Fruit fly (Drosophila melanogaster) whole organism, adult: ENCODE data around the gene CG7656.
A peak's percentile ranks its signal among the peaks of the same experiment; 100 is the strongest.

Experiments
- CG11617 ChIP-seq: fragments of 200-800 bp; sonication (Bioruptor generic); optimal IDR thresholded peaks from 2 replicates; lab custom pipeline; 2017; ENCODE audit warnings: mild to moderate bottlenecking, missing biosample characterization, missing genetic modification reagents, missing genetic modification characterization
- CG12768 ChIP-seq: fragments of 200-800 bp; sonication (Bioruptor generic); optimal IDR thresholded peaks from 2 replicates; lab custom pipeline; 2017; ENCODE audit warnings: missing biosample characterization, missing genetic modification characterization, mild to moderate bottlenecking, moderate library complexity, missing genetic modification reagents
- CG14711 ChIP-seq: fragments of 200-800 bp; sonication (Bioruptor generic); optimal IDR thresholded peaks from 2 replicates; lab custom pipeline; 2018; ENCODE audit warnings: missing biosample characterization, mild to moderate bottlenecking, missing genetic modification characterization, moderate library complexity
- CG1620 ChIP-seq: fragments of 200-800 bp; sonication (Bioruptor generic); optimal IDR thresholded peaks from 2 replicates; lab custom pipeline; 2016; ENCODE audit warnings: missing biosample characterization, missing genetic modification characterization
- CG33017 ChIP-seq: fragments of 200-800 bp; sonication (Bioruptor generic); optimal IDR thresholded peaks from 2 replicates; lab custom pipeline; 2018; ENCODE audit warnings: missing biosample characterization, mild to moderate bottlenecking, missing genetic modification characterization, moderate library complexity
- CG5204 ChIP-seq: fragments of 200-800 bp; sonication (Bioruptor generic); optimal IDR thresholded peaks from 2 replicates; lab custom pipeline; 2016; ENCODE audit warnings: missing biosample characterization, missing genetic modification characterization
- CG7045 ChIP-seq: fragments of 200-800 bp; sonication (Bioruptor generic); optimal IDR thresholded peaks from 2 replicates; lab custom pipeline; 2017; ENCODE audit warnings: missing biosample characterization, mild to moderate bottlenecking, missing genetic modification characterization
- CG7101 ChIP-seq: fragments of 200-800 bp; sonication (Bioruptor generic); optimal IDR thresholded peaks from 2 replicates; lab custom pipeline; 2018; ENCODE audit warnings: missing biosample characterization, mild to moderate bottlenecking, missing genetic modification characterization, moderate library complexity
- Clk ChIP-seq: fragments of 200-800 bp; sonication (Bioruptor generic); optimal IDR thresholded peaks from 2 replicates; lab custom pipeline; 2017; ENCODE audit warnings: missing biosample characterization, missing genetic modification characterization
- Crg-1 ChIP-seq: fragments of 200-800 bp; sonication (Bioruptor generic); optimal IDR thresholded peaks from 2 replicates; lab custom pipeline; 2016; ENCODE audit warnings: missing biosample characterization, missing genetic modification characterization
- Hr96 ChIP-seq: fragments of 200-800 bp; sonication (Bioruptor generic); optimal IDR thresholded peaks from 2 replicates; lab custom pipeline; 2016; ENCODE audit warnings: missing biosample characterization, missing genetic modification characterization
- Mnt ChIP-seq: fragments of 200-800 bp; sonication (Bioruptor generic); optimal IDR thresholded peaks from 2 replicates; lab custom pipeline; 2016; ENCODE audit warnings: missing biosample characterization, mild to moderate bottlenecking, missing genetic modification characterization
- bab1 ChIP-seq: fragments of 200-800 bp; sonication (Bioruptor generic); optimal IDR thresholded peaks from 3 replicates; lab custom pipeline; 2019; ENCODE audit warnings: missing biosample characterization, mild to moderate bottlenecking, missing genetic modification characterization, moderate library complexity
- cic ChIP-seq: fragments of 200-800 bp; sonication (Bioruptor generic); optimal IDR thresholded peaks from 2 replicates; lab custom pipeline; 2017; ENCODE audit warnings: missing biosample characterization, mild to moderate bottlenecking, missing genetic modification characterization, moderate library complexity
- cnc ChIP-seq, 2 experiments: fragments of >200 bp; optimal IDR thresholded peaks; 2 replicates each; lab custom pipeline; 2017
- kay ChIP-seq: fragments of 200-800 bp; sonication (Bioruptor generic); peaks from one replicate; lab custom pipeline; 2016; ENCODE audit warnings: missing biosample characterization, missing genetic modification characterization, borderline replicate concordance
- ovo ChIP-seq: fragments of 200-800 bp; sonication (Bioruptor generic); optimal IDR thresholded peaks from 2 replicates; lab custom pipeline; 2016; ENCODE audit warnings: missing biosample characterization, missing genetic modification characterization
- pad ChIP-seq: fragments of 200-800 bp; sonication (Bioruptor generic); optimal IDR thresholded peaks from 3 replicates; lab custom pipeline; 2017; ENCODE audit warnings: missing biosample characterization, missing genetic modification characterization, mild to moderate bottlenecking, moderate library complexity, missing genetic modification reagents
- tj ChIP-seq: fragments of 200-800 bp; sonication (Bioruptor generic); optimal IDR thresholded peaks from 3 replicates; lab custom pipeline; 2017; ENCODE audit warnings: missing biosample characterization, mild to moderate bottlenecking, missing genetic modification characterization, moderate library complexity
- toe ChIP-seq: fragments of 200-800 bp; sonication (Bioruptor generic); optimal IDR thresholded peaks from 2 replicates; lab custom pipeline; 2016; ENCODE audit warnings: missing biosample characterization, missing genetic modification characterization

The CG7656 gene

dm6 chr3L:15616900-15617299 lies 28.9 kb upstream of the CG7656 start:
- TF ChIP-seq CG7045 (GFP tag; lab: Kevin White, UChicago) (no peak), pad (GFP tag; lab: Kevin White, UChicago) (no peak), cnc (optimal IDR thresholded peaks at IDR 0.05; lab: Kevin White, UChicago) (no peak), ovo (GFP tag; lab: Kevin White, UChicago) (no peak), CG1620 (no peak), CG33017 (tag; lab: Kevin White, UChicago) (no peak), CG11617 (GFP tag; lab: Kevin White, UChicago) (no peak), tj (GFP tag; lab: Kevin White, UChicago) (no peak), Crg-1 (GFP tag; lab: Kevin White, UChicago) (no peak), Clk (no peak), bab1 (no peak), kay (no peak), CG5204 (no peak), CG7101 (tag; lab: Kevin White, UChicago) (no peak), CG12768 (GFP tag; lab: Kevin White, UChicago) (no peak), toe (GFP tag; lab: Kevin White, UChicago) (no peak), cic (no peak)

DNA sequence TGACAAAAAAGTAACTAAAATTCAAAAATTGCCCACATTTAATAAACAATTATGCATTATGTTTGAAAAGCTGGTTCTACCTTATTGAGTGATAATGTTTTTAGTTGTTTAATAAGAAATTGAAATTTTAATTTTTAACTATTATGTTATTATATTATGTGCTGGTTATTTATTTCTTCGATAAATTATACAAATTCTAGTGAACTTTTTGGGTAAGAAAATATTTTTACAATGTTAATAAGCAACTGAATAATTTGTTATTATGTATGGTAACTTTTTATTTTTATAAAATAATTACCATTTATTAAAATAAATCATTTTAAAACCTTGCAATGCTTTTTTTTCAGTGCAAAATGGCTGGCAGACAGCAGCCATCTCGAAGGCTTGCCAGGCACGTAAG lies 28.5 kb upstream of the CG7656 start:
- TF ChIP-seq kay, result no peak
- TF ChIP-seq cnc (optimal IDR thresholded peaks at IDR 0.05; lab: Kevin White, UChicago), result no peak
- no peak for TF ChIP-seq CG1620
- TF ChIP-seq bab1, result no peak

DNA sequence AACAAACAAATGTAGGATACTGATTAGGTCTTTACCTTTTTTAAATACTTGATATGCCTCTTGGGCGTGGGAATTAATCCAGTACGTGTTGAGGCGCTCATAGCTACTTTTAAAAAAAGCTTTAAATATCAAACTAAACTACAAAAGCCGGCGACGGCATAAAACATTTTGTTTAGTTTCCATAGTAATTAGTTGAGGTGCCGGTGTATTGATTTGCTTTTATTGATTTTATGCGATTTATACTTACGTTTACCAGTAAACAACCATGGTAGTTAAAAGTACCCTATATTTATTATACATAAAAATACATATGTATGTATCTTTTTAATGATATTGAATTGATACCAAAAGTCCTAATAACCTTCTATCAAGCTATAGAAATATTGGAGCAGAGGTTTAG lies 24.8 kb upstream of the CG7656 start, which contains the start of gene CG13449:
Gene CG13449 (minus strand): TSS at position 101 of the 400 bp plus-strand sequence.
- TF ChIP-seq cnc (optimal IDR thresholded peaks at IDR 0.05; lab: Kevin White, UChicago), result no peak
- TF ChIP-seq Crg-1 (GFP tag; lab: Kevin White, UChicago), result no peak
- TF ChIP-seq CG14711 (tag; lab: Kevin White, UChicago), result no peak
- no peak for TF ChIP-seq kay
- TF ChIP-seq CG11617 (GFP tag; lab: Kevin White, UChicago), result no peak
- no peak for TF ChIP-seq toe (GFP tag; lab: Kevin White, UChicago)
- TF ChIP-seq cic, result no peak
- TF ChIP-seq CG12768 (GFP tag; lab: Kevin White, UChicago), result no peak
- no peak for TF ChIP-seq Hr96 (GFP tag; lab: Kevin White, UChicago)

DNA sequence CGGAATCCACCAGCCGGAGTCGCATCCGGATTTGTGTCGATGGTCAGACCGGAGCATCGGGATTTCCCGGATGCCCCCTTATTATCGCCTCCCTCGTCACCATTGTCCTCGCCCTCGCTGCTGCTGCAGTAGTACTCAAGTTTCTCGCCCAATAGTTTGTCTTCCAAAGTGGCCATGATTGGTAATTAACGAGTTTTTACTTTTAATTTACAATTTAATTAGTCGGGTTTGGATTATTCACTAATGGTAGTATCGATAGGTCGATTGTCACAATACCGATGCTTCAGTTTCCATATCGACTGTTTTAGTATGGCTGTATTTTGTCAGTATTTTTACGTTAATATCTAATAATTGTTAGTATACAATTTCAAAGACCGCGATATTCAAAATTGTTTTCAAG lies 22.1 kb upstream of the CG7656 start, which contains the start of gene CG7650:
Gene CG7650 (minus strand): TSS at position 278 of the 400 bp plus-strand sequence.
- TF ChIP-seq Clk, result no peak
- TF ChIP-seq bab1, result peak; percentile 59

DNA sequence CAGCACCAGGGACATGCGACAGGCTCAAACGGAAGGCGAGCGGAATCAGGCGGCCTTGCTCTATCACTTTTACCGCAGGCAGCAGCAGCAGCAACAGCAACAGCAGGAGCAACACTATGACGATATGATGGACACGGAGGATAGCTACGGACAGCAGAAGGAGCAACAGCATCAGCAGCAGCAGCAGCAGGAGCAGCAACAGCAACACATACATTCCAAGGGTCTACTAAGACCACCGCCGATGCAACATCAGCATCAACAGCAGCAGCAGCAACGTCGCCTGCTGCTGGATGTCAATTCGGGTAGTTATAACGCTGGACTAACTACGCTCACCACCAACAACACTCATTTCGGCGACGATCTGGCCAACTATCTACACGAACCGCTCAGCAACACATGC lies 17.0 kb upstream of the CG7656 start:
- no peak for TF ChIP-seq bab1
- TF ChIP-seq Hr96 (GFP tag; lab: Kevin White, UChicago), result no peak
- no peak for TF ChIP-seq toe (GFP tag; lab: Kevin White, UChicago)
- TF ChIP-seq CG12768 (GFP tag; lab: Kevin White, UChicago), result no peak
- TF ChIP-seq Crg-1 (GFP tag; lab: Kevin White, UChicago), result no peak
- TF ChIP-seq ovo (GFP tag; lab: Kevin White, UChicago), result no peak
- TF ChIP-seq kay, result no peak
- no peak for TF ChIP-seq Clk
- TF ChIP-seq CG7045 (GFP tag; lab: Kevin White, UChicago), result no peak
- TF ChIP-seq CG33017 (tag; lab: Kevin White, UChicago), result no peak
- TF ChIP-seq CG11617 (GFP tag; lab: Kevin White, UChicago), result no peak
- TF ChIP-seq CG1620, result no peak

DNA sequence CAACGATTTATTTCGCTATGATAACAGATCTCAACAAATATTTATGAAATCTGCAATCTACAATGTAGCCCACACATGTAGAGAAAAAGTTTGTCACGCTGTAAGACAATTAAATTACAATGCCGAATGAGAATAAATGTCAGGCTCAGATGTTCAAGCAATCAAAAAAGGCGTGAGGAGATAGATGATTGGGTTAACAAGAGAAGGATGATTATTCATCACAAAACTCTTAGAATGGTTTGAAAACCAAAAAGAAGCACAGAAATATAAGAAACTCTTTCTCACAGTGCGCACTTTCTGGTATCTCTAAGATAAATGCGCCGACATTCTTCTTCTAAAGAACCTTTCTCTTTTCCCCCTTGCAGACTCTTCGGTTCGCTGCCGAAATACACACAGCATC lies 12.1 kb upstream of the CG7656 start:
- TF ChIP-seq Clk (no peak), CG11617 (GFP tag; lab: Kevin White, UChicago) (no peak), kay (peak; percentile 31)

DNA sequence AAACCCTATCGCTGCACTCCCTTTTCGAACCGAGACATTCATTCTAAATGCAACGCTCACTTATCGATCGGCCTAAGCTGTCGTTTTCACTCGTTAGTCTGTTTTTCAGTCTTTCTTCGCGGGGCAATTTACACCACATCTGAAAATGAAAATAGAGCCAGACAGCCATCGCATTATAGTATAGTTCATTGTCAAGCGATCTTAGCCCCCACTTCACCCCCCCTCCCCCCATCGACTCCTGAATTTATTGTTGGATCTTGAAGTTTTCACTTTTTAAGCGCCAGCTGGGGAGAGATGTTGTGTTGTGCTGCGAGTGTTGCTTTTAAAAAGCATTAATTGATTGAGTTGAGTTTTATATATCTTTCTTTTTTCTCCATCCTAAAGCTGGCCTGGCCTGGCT lies 11.2 kb upstream of the CG7656 start:
- TF ChIP-seq CG7101 (tag; lab: Kevin White, UChicago) (no peak), Hr96 (GFP tag; lab: Kevin White, UChicago) (no peak), CG5204 (no peak), tj (GFP tag; lab: Kevin White, UChicago) (no peak), CG33017 (tag; lab: Kevin White, UChicago) (no peak), CG14711 (tag; lab: Kevin White, UChicago) (no peak), CG1620 (no peak), cnc (optimal IDR thresholded peaks at IDR 0.05; lab: Kevin White, UChicago) (no peak), CG12768 (GFP tag; lab: Kevin White, UChicago) (no peak), CG11617 (GFP tag; lab: Kevin White, UChicago) (no peak)

dm6 chr3L:15597945-15598344 lies 10.0 kb upstream of the CG7656 start:
- TF ChIP-seq CG1620, result no peak
- no peak for TF ChIP-seq CG33017 (tag; lab: Kevin White, UChicago)
- no peak for TF ChIP-seq CG11617 (GFP tag; lab: Kevin White, UChicago)
- TF ChIP-seq kay, result no peak
- no peak for TF ChIP-seq cic
- no peak for TF ChIP-seq tj (GFP tag; lab: Kevin White, UChicago)
- no peak for TF ChIP-seq Crg-1 (GFP tag; lab: Kevin White, UChicago)
- no peak for TF ChIP-seq CG7045 (GFP tag; lab: Kevin White, UChicago)
- no peak for TF ChIP-seq pad (GFP tag; lab: Kevin White, UChicago)
- no peak for TF ChIP-seq bab1
- no peak for TF ChIP-seq CG12768 (GFP tag; lab: Kevin White, UChicago)
- TF ChIP-seq cnc (optimal IDR thresholded peaks at IDR 0.05; lab: Kevin White, UChicago), result no peak
- TF ChIP-seq CG7101 (tag; lab: Kevin White, UChicago), result no peak
- no peak for TF ChIP-seq Mnt (GFP tag; lab: Kevin White, UChicago)
- no peak for TF ChIP-seq Hr96 (GFP tag; lab: Kevin White, UChicago)
- TF ChIP-seq ovo (GFP tag; lab: Kevin White, UChicago), result no peak
